Worm (Caenorhabditis elegans) whole organism, L2 larva: Measurements from ENCODE around the gene C50B6.9.

Experiments used
- F13H6.1 ChIP-seq: sonication (generic microtip); optimal IDR thresholded peaks from 2 replicates; lab custom pipeline; 2016; ENCODE audit warnings: missing genetic modification characterization, missing compliant biosample characterization
- aly-2 ChIP-seq: fragments of 150-350 bp; optimal IDR thresholded peaks from 2 replicates; lab custom pipeline; 2014; ENCODE audit warnings: missing biosample characterization, missing genetic modification characterization
- ama-1 ChIP-seq: fragments of 150-350 bp; optimal IDR thresholded peaks from 2 replicates; lab custom pipeline; 2018; ENCODE audit warnings: inconsistent platforms
- elt-3 ChIP-seq: sonication (generic microtip); optimal IDR thresholded peaks from 2 replicates; lab custom pipeline; 2017; ENCODE audit warnings: missing biosample characterization, missing genetic modification characterization
- nhr-12 ChIP-seq: fragments of 150-350 bp; optimal IDR thresholded peaks from 2 replicates; lab custom pipeline; 2014; ENCODE audit warnings: missing biosample characterization, missing genetic modification characterization
- snpc-4 ChIP-seq: fragments of 150-350 bp; optimal IDR thresholded peaks from 2 replicates; lab custom pipeline; 2014; ENCODE audit warnings: missing biosample characterization, missing genetic modification characterization
- zag-1 ChIP-seq: fragments of 150-350 bp; optimal IDR thresholded peaks from 2 replicates; lab custom pipeline; 2014; ENCODE audit warnings: missing biosample characterization, missing genetic modification characterization

DNA sequence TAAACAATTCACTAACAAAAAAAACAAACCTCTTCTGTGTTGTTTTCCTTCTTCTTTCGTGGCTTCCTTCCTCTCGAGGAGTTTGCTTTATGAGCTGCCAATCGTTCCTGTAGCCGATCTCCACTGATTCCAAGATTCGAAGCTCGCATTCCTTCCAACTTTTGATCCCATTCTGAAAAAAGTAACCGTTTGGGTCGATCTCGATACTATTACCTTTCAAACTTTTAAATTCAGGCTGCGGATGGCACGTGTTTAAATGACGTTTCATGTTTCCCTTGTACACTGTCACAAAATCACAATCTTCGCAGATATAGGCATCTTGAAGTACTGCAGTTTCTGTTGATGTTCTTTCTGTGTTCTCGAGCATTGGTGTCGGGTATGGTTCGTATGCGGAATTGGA lies 51.3 kb downstream of the C50B6.9 start:
- TF ChIP-seq zag-1 (tag; lab: Kevin White, UChicago) = no peak
- no peak for TF ChIP-seq F13H6.1 (tag; lab: Kevin White, UChicago)
- no peak for TF ChIP-seq nhr-12
- TF ChIP-seq aly-2 (tag; lab: Kevin White, UChicago) = no peak
- no peak for TF ChIP-seq ama-1 (lab: Kevin White, UChicago)
- TF ChIP-seq snpc-4 = no peak
- no peak for TF ChIP-seq elt-3 (tag; lab: Kevin White, UChicago)
